In the genomic region with DNA sequence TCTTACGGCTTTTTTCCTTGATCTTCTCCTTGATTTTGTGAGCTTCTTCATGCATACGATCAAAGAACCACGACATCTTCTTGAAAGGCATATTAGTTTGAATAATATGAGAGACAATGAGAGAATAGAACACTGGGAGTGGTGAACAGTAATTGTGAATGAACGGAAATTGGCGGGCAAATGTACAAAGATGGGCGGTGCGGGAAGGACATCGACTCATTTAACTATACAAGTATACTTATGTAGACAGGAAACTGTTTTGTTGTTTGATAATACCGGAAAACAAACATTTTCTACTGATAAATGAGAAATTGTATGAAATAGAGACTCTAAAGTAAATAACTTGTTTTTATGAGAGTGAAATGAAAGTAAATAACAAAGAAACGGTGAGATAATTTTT, we compare ENCODE assay signal across 2 worm cellular contexts.
TF ChIP-seq lines count a peak whose summit lies in the region.

Gene R12C12.5 (minus strand): TSS at position 101 of the 400 bp plus-strand sequence.

TF ChIP-seq in whole organism, L3 larva, 47 proteins besides CTCF, POLR2A, EP300 and RAD21:
- TF ChIP-seq pha-4 (tag; optimal IDR thresholded peaks at IDR 0.05; lab: Kevin White, UChicago) (peak; percentile 59), nhr-76 (tag; optimal IDR thresholded peaks at IDR 0.05; lab: Kevin White, UChicago) (no peak)

TF ChIP-seq in whole organism, young adult, 124 proteins besides CTCF, POLR2A, EP300 and RAD21:
- peak; percentile 37 for TF ChIP-seq efl-1 (GFP tag; optimal IDR thresholded peaks at IDR 0.05; lab: Kevin White, UChicago)
- no peak for TF ChIP-seq atf-7 (tag; optimal IDR thresholded peaks at IDR 0.05; lab: Kevin White, UChicago)
- TF ChIP-seq tbp1 (GFP tag; optimal IDR thresholded peaks at IDR 0.05; lab: Kevin White, UChicago) = no peak
- 0 out of 2 replicates have a peak, but pooled peaks have one; percentile 27 for TF ChIP-seq madf-8 (GFP tag; conservative IDR thresholded peaks at IDR 0.05; lab: Robert Waterston, UW)
- TF ChIP-seq nhr-80 (tag; optimal IDR thresholded peaks at IDR 0.05; lab: Kevin White, UChicago) = no peak
TF ChIP-seq in whole organism, young adult: peak in this region for 2.

Comparison
In these comparisons a context has a peak if more than half of its experiments do, and no peak if none do; other contexts are left out.
1. Of the 6 proteins assayed by ChIP-seq in both whole organism, young adult and whole organism, L3 larva: peak only in whole organism, young adult: none; only in whole organism, L3 larva: pha-4; in both: none; in neither: 5.